Worm (Caenorhabditis elegans) whole organism, early embryonic: ENCODE results near the gene hrg-2.

Experiments
- B0310.2 ChIP-seq: sonication (generic microtip); optimal IDR thresholded peaks from 2 replicates; lab custom pipeline; 2016; ENCODE audit warnings: mild to moderate bottlenecking, missing genetic modification characterization, missing compliant biosample characterization
- F13C5.2 ChIP-seq: sonication (generic microtip); optimal IDR thresholded peaks from 2 replicates; lab custom pipeline; 2017; ENCODE audit warnings: mild to moderate bottlenecking, missing genetic modification characterization, inconsistent platforms, missing compliant biosample characterization
- aly-1 ChIP-seq: sonication (generic microtip); optimal IDR thresholded peaks from 2 replicates; lab custom pipeline; 2016; ENCODE audit warnings: missing genetic modification characterization, missing compliant biosample characterization
- ama-1 ChIP-seq: fragments of 150-350 bp; optimal IDR thresholded peaks from 2 replicates; lab custom pipeline; 2014
- ceh-13 ChIP-seq: fragments of 200-800 bp; sonication (Bioruptor generic); optimal IDR thresholded peaks from 2 replicates; lab custom pipeline; 2018; ENCODE audit warnings: mild to moderate bottlenecking, missing genetic modification characterization, missing compliant biosample characterization
- ceh-36 ChIP-seq: sonication (generic microtip); optimal IDR thresholded peaks from 2 replicates; lab custom pipeline; 2016; ENCODE audit warnings: missing genetic modification characterization, inconsistent platforms, missing compliant biosample characterization
- ets-7 ChIP-seq: sonication (generic microtip); optimal IDR thresholded peaks from 2 replicates; lab custom pipeline; 2016; ENCODE audit warnings: missing genotype, missing genetic modification characterization, missing compliant biosample characterization
- flt-1 ChIP-seq: fragments of 200-800 bp; sonication (Bioruptor generic); IDR thresholded peaks from 2 replicates; pipeline ENCODE4 v1.3.6; 2022; ENCODE audit warnings: missing genetic modification characterization, missing compliant biosample characterization
- hmbx-1 ChIP-seq: sonication (generic microtip); optimal IDR thresholded peaks from 2 replicates; lab custom pipeline; 2016; ENCODE audit warnings: mild to moderate bottlenecking, missing genetic modification characterization, missing compliant biosample characterization
- hmg-4 ChIP-seq: fragments of 200-800 bp; sonication (Bioruptor generic); optimal IDR thresholded peaks from 2 replicates; lab custom pipeline; 2018; ENCODE audit warnings: mild to moderate bottlenecking, missing genetic modification characterization, missing compliant biosample characterization
- hnd-1 ChIP-seq: sonication (generic microtip); optimal IDR thresholded peaks from 2 replicates; lab custom pipeline; 2016; ENCODE audit warnings: missing genetic modification characterization, missing compliant biosample characterization
- pes-1 ChIP-seq: fragments of 200-800 bp; sonication (Bioruptor generic); IDR thresholded peaks from 2 replicates; pipeline ENCODE4 v1.3.6; 2022; ENCODE audit warnings: missing genetic modification reagents, missing genetic modification characterization, missing compliant biosample characterization
- scrt-1 ChIP-seq: fragments of 200-800 bp; sonication (Bioruptor generic); IDR thresholded peaks from 2 replicates; pipeline ENCODE4 v1.3.6; 2022; ENCODE audit warnings: missing genetic modification characterization, missing compliant biosample characterization
- sea-1 ChIP-seq: fragments of 200-800 bp; sonication (Bioruptor generic); conservative IDR thresholded peaks from 2 replicates; pipeline ENCODE4 v1.3.6; 2022; ENCODE audit warnings: missing genetic modification characterization, missing compliant biosample characterization
- tbx-11 ChIP-seq: fragments of 200-800 bp; sonication (Bioruptor generic); IDR thresholded peaks from 2 replicates; pipeline ENCODE4 v1.3.6; 2022; ENCODE audit warnings: missing genetic modification characterization, missing compliant biosample characterization
- tbx-37 ChIP-seq: fragments of 200-800 bp; sonication (Bioruptor generic); conservative IDR thresholded peaks from 2 replicates; pipeline ENCODE4 v1.3.6; 2022; ENCODE audit warnings: missing genetic modification reagents, missing genetic modification characterization, missing compliant biosample characterization
- tra-4 ChIP-seq: sonication (generic microtip); optimal IDR thresholded peaks from 2 replicates; lab custom pipeline; 2017; ENCODE audit warnings: missing genetic modification characterization, missing compliant biosample characterization

Gene hrg-2

ce11 chrV:12415656-12416055 lies 5.3 kb upstream of the hrg-2 start, which contains the start of gene cdr-2:
Gene cdr-2 (minus strand): TSS chrV:12415709.
- TF ChIP-seq flt-1 (GFP tag; lab: Robert Waterston, UW) = no peak
- TF ChIP-seq hmg-4 (GFP tag; lab: Kevin White, UChicago) = no peak
- TF ChIP-seq tbx-11 = no peak
- TF ChIP-seq B0310.2 (tag; lab: Kevin White, UChicago) = no peak
- TF ChIP-seq ceh-13 = no peak
- no peak for TF ChIP-seq tbx-37 (GFP tag; lab: Robert Waterston, UW)
- no peak for TF ChIP-seq hmbx-1 (tag; lab: Kevin White, UChicago)
- no peak for TF ChIP-seq scrt-1
- no peak for TF ChIP-seq hnd-1
- TF ChIP-seq ets-7 = no peak
- no peak for TF ChIP-seq ceh-36
- TF ChIP-seq aly-1 (tag; lab: Kevin White, UChicago) = no peak
- TF ChIP-seq sea-1 (GFP tag; lab: Robert Waterston, UW) = no peak
- TF ChIP-seq ama-1 = no peak
- no peak for TF ChIP-seq pes-1
- no peak for TF ChIP-seq tra-4 (tag; lab: Kevin White, UChicago)

- no peak for TF ChIP-seq F13C5.2 (tag; lab: Kevin White, UChicago)
- no peak for TF ChIP-seq ceh-36
- no peak for TF ChIP-seq scrt-1
- no peak for TF ChIP-seq ceh-13
- no peak for TF ChIP-seq ets-7
- no peak for TF ChIP-seq tbx-37 (GFP tag; lab: Robert Waterston, UW)
- no peak for TF ChIP-seq pes-1
- no peak for TF ChIP-seq flt-1 (GFP tag; lab: Robert Waterston, UW)
- no peak for TF ChIP-seq B0310.2 (tag; lab: Kevin White, UChicago)
- TF ChIP-seq tbx-11 = no peak
- no peak for TF ChIP-seq hmg-4 (GFP tag; lab: Kevin White, UChicago)
- no peak for TF ChIP-seq aly-1 (tag; lab: Kevin White, UChicago)
- no peak for TF ChIP-seq hmbx-1 (tag; lab: Kevin White, UChicago)
- TF ChIP-seq tra-4 (tag; lab: Kevin White, UChicago) = no peak
- no peak for TF ChIP-seq sea-1 (GFP tag; lab: Robert Waterston, UW)
- no peak for TF ChIP-seq ama-1
- no peak for TF ChIP-seq hnd-1
These were observed 4.0 kb upstream of the hrg-2 start for ce11 chrV:12414362-12414761.

- TF ChIP-seq ceh-36 = no peak
- TF ChIP-seq tra-4 (tag; lab: Kevin White, UChicago) = no peak
- no peak for TF ChIP-seq pes-1
- no peak for TF ChIP-seq scrt-1
- no peak for TF ChIP-seq hnd-1
- TF ChIP-seq ets-7 = no peak
- TF ChIP-seq ceh-13 = no peak
- TF ChIP-seq hmg-4 (GFP tag; lab: Kevin White, UChicago) = no peak
- no peak for TF ChIP-seq ama-1
- no peak for TF ChIP-seq flt-1 (GFP tag; lab: Robert Waterston, UW)
- no peak for TF ChIP-seq sea-1 (GFP tag; lab: Robert Waterston, UW)
- no peak for TF ChIP-seq aly-1 (tag; lab: Kevin White, UChicago)
- no peak for TF ChIP-seq F13C5.2 (tag; lab: Kevin White, UChicago)
- no peak for TF ChIP-seq B0310.2 (tag; lab: Kevin White, UChicago)
These were observed 3.4 kb upstream of the hrg-2 start, which contains the start of gene cdr-6 for ce11 chrV:12413651-12414114. Gene cdr-6 (minus strand): TSS chrV:12413701.

ce11 chrV:12412321-12412720 lies 2.0 kb upstream of the hrg-2 start:
- TF ChIP-seq tbx-37 (GFP tag; lab: Robert Waterston, UW) (no peak), hmbx-1 (tag; lab: Kevin White, UChicago) (no peak), aly-1 (tag; lab: Kevin White, UChicago) (no peak), ceh-13 (no peak), B0310.2 (tag; lab: Kevin White, UChicago) (no peak), F13C5.2 (tag; lab: Kevin White, UChicago) (no peak), scrt-1 (no peak), ceh-36 (no peak), flt-1 (GFP tag; lab: Robert Waterston, UW) (no peak), hmg-4 (GFP tag; lab: Kevin White, UChicago) (no peak), ets-7 (no peak), ama-1 (no peak), pes-1 (no peak), sea-1 (GFP tag; lab: Robert Waterston, UW) (no peak), tbx-11 (no peak), hnd-1 (no peak), tra-4 (tag; lab: Kevin White, UChicago) (no peak)

- TF ChIP-seq F13C5.2 (tag; lab: Kevin White, UChicago) = no peak
- TF ChIP-seq tbx-37 (GFP tag; lab: Robert Waterston, UW) = no peak
These were observed 1.6 kb upstream of the hrg-2 start, which contains the start of gene cdr-7 for ce11 chrV:12411909-12412308. Gene cdr-7 (minus strand): TSS chrV:12412113.

ce11 chrV:12408996-12409395 lies 1.3 kb downstream of the hrg-2 start:
- TF ChIP-seq hmg-4 (GFP tag; lab: Kevin White, UChicago) (no peak), ceh-36 (no peak), sea-1 (GFP tag; lab: Robert Waterston, UW) (no peak), tra-4 (tag; lab: Kevin White, UChicago) (no peak), scrt-1 (no peak), hnd-1 (no peak), tbx-11 (no peak), B0310.2 (tag; lab: Kevin White, UChicago) (no peak), tbx-37 (GFP tag; lab: Robert Waterston, UW) (no peak), hmbx-1 (tag; lab: Kevin White, UChicago) (no peak), ama-1 (no peak), aly-1 (tag; lab: Kevin White, UChicago) (no peak), ceh-13 (no peak), F13C5.2 (tag; lab: Kevin White, UChicago) (no peak), ets-7 (no peak), flt-1 (GFP tag; lab: Robert Waterston, UW) (no peak), pes-1 (no peak)

ce11 chrV:12408525-12408924 lies 1.8 kb downstream of the hrg-2 start, which contains the start of gene cdr-4:
Gene cdr-4 (minus strand): TSS chrV:12408625.
- TF ChIP-seq aly-1 (tag; lab: Kevin White, UChicago) = no peak

ce11 chrV:12406514-12406913 lies 3.8 kb downstream of the hrg-2 start:
- TF ChIP-seq hmbx-1 (tag; lab: Kevin White, UChicago) (no peak), tra-4 (tag; lab: Kevin White, UChicago) (no peak), ceh-13 (no peak), flt-1 (GFP tag; lab: Robert Waterston, UW) (no peak), hnd-1 (no peak), hmg-4 (GFP tag; lab: Kevin White, UChicago) (no peak), ama-1 (no peak), ets-7 (no peak), sea-1 (GFP tag; lab: Robert Waterston, UW) (no peak), B0310.2 (tag; lab: Kevin White, UChicago) (no peak), F13C5.2 (tag; lab: Kevin White, UChicago) (no peak), aly-1 (tag; lab: Kevin White, UChicago) (no peak), scrt-1 (no peak), tbx-37 (GFP tag; lab: Robert Waterston, UW) (no peak), ceh-36 (no peak), pes-1 (no peak), tbx-11 (no peak)
